Worm (Caenorhabditis elegans): ENCODE results near the gene irld-49.
A peak's percentile ranks its signal among the peaks of the same experiment; 100 is the strongest.

The irld-49 gene

DNA sequence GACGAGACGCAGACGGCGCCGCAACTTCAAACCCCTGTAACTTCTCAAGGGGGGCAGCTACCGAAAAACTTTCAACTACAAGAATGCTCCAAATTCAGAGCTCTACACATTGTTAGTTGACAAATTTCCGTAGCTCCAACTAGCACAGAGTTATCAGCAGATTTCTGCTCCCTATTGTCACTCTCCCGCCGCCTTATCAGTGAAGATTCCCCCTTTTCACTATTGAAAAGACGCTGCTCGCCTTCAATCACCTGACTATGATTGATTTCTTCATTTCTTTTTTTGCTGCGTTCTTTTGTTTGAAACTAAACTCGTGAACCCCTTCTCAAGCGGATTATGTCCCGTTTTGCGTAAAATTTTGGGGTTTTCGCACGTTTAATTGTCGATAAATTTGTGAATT, 21.6 kb upstream of the irld-49 start:
- TF ChIP-seq nhr-237 (tag; optimal IDR thresholded peaks at IDR 0.05) = no peak
- TF ChIP-seq lsy-2 (tag; optimal IDR thresholded peaks at IDR 0.05) = no peak
- no peak for TF ChIP-seq ztf-1 (GFP tag; conservative IDR thresholded peaks at IDR 0.05)
- TF ChIP-seq ztf-4 (tag; optimal IDR thresholded peaks at IDR 0.05) = no peak
- TF ChIP-seq fos-1 (tag; optimal IDR thresholded peaks at IDR 0.05) = peak; percentile 41
- peak; percentile 42 for TF ChIP-seq crh-2 (tag; optimal IDR thresholded peaks at IDR 0.05)
- TF ChIP-seq lin-11 (tag; optimal IDR thresholded peaks at IDR 0.05) = no peak
- no peak for TF ChIP-seq ceh-16 (tag; optimal IDR thresholded peaks at IDR 0.05)

- no peak for TF ChIP-seq F13H6.1 (tag; optimal IDR thresholded peaks at IDR 0.05)
- TF ChIP-seq mab-5 (tag; optimal IDR thresholded peaks at IDR 0.05) = no peak
- no peak for TF ChIP-seq sem-4 (tag; optimal IDR thresholded peaks at IDR 0.05)
- no peak for TF ChIP-seq sma-9 (GFP tag; optimal IDR thresholded peaks at IDR 0.05)
- TF ChIP-seq sma-9 (tag; optimal IDR thresholded peaks at IDR 0.05) = no peak
- TF ChIP-seq ceh-16 (tag; optimal IDR thresholded peaks at IDR 0.05) = no peak
- TF ChIP-seq nhr-129 (tag; optimal IDR thresholded peaks at IDR 0.05) = no peak
- no peak for TF ChIP-seq aly-2 (tag; optimal IDR thresholded peaks at IDR 0.05)
- TF ChIP-seq R02D3.7 (tag; optimal IDR thresholded peaks at IDR 0.05) = no peak
- TF ChIP-seq nhr-23 (tag; optimal IDR thresholded peaks at IDR 0.05) = no peak
- TF ChIP-seq unc-62 (GFP tag; optimal IDR thresholded peaks at IDR 0.05) = no peak
- TF ChIP-seq nhr-77 (tag; optimal IDR thresholded peaks at IDR 0.05) = no peak
- no peak for TF ChIP-seq mbf-1 (tag; optimal IDR thresholded peaks at IDR 0.05)
- TF ChIP-seq Y55F3AM.14 (GFP tag; optimal IDR thresholded peaks at IDR 0.05) = no peak
- no peak for TF ChIP-seq nhr-21 (tag; optimal IDR thresholded peaks at IDR 0.05)
- TF ChIP-seq elt-1 (tag; optimal IDR thresholded peaks at IDR 0.05) = no peak
- no peak for TF ChIP-seq lin-11 (tag; optimal IDR thresholded peaks at IDR 0.05)
- no peak for TF ChIP-seq ama-1 (optimal IDR thresholded peaks at IDR 0.05)
- no peak for TF ChIP-seq lin-13 (GFP tag; optimal IDR thresholded peaks at IDR 0.05)
- no peak for TF ChIP-seq skn-1 (tag; optimal IDR thresholded peaks at IDR 0.05)
- no peak for TF ChIP-seq zag-1 (tag; optimal IDR thresholded peaks at IDR 0.05)
Observed at ce11 chrII:2922782-2923181, 21.2 kb upstream of the irld-49 start.

- peak; percentile 5 for TF ChIP-seq fos-1 (tag; optimal IDR thresholded peaks at IDR 0.05)
- no peak for TF ChIP-seq nhr-6 (tag; optimal IDR thresholded peaks at IDR 0.05)
Observed at ce11 chrII:2923617-2924016, 20.4 kb upstream of the irld-49 start, which contains the start of gene ZK355.2. ZK355.2 (plus strand) TSS chrII:2923917.

- TF ChIP-seq ztf-4 (tag; optimal IDR thresholded peaks at IDR 0.05) = no peak
- no peak for TF ChIP-seq lsy-2 (tag; optimal IDR thresholded peaks at IDR 0.05)
- TF ChIP-seq blmp-1 (tag; optimal IDR thresholded peaks at IDR 0.05; ENCODE audit: insufficient read depth) = no peak
- no peak for TF ChIP-seq sem-4 (tag; optimal IDR thresholded peaks at IDR 0.05)
- no peak for TF ChIP-seq F13H6.1 (tag; optimal IDR thresholded peaks at IDR 0.05)
- TF ChIP-seq lin-39 (tag; optimal IDR thresholded peaks at IDR 0.05) = no peak
Observed at ce11 chrII:2925032-2925431, 18.9 kb upstream of the irld-49 start.

- TF ChIP-seq dmd-4 (tag; optimal IDR thresholded peaks at IDR 0.05) (no peak), skn-1 (tag; optimal IDR thresholded peaks at IDR 0.05) (no peak), unc-55 (GFP tag; optimal IDR thresholded peaks at IDR 0.05) (no peak), alr-1 (tag; optimal IDR thresholded peaks at IDR 0.05) (no peak), nhr-129 (tag; optimal IDR thresholded peaks at IDR 0.05) (no peak), nhr-25 (tag; optimal IDR thresholded peaks at IDR 0.05) (no peak), ztf-11 (tag; optimal IDR thresholded peaks at IDR 0.05) (no peak), nhr-23 (tag; optimal IDR thresholded peaks at IDR 0.05) (no peak), sem-4 (tag; optimal IDR thresholded peaks at IDR 0.05) (no peak), aly-2 (tag; optimal IDR thresholded peaks at IDR 0.05) (no peak), nhr-6 (tag; optimal IDR thresholded peaks at IDR 0.05) (no peak), peb-1 (tag; optimal IDR thresholded peaks at IDR 0.05) (no peak), R02D3.7 (tag; optimal IDR thresholded peaks at IDR 0.05) (no peak), ztf-1 (GFP tag; conservative IDR thresholded peaks at IDR 0.05) (no peak), lsy-2 (tag; optimal IDR thresholded peaks at IDR 0.05) (no peak), sma-9 (GFP tag; optimal IDR thresholded peaks at IDR 0.05) (no peak), sma-9 (tag; optimal IDR thresholded peaks at IDR 0.05) (no peak)
Observed at ce11 chrII:2925806-2926558, 18.0 kb upstream of the irld-49 start.
